Worm (Caenorhabditis elegans) whole organism, L1 larva: Measurements from ENCODE around the gene T10B9.14.
A peak's percentile ranks its signal among the peaks of the same experiment; 100 is the strongest.

Experiments used
- ama-1 ChIP-seq: fragments of 150-350 bp; optimal IDR thresholded peaks from 2 replicates; lab custom pipeline; 2014
- blmp-1 ChIP-seq: fragments of 150-350 bp; optimal IDR thresholded peaks from 2 replicates; lab custom pipeline; 2014; ENCODE audit warnings: missing biosample characterization, missing genetic modification characterization
- ceh-82 ChIP-seq, 3 experiments: fragments of 150-350 bp in 1 of 3; sonication (generic microtip) in 2 of 3; optimal IDR thresholded peaks; 2 replicates each; lab custom pipeline; 2014 to 2017; ENCODE audit warnings: missing biosample characterization in 3 of 3, missing genetic modification characterization in 3 of 3
- lin-13 ChIP-seq: fragments of 150-350 bp; optimal IDR thresholded peaks from 2 replicates; lab custom pipeline; 2014; ENCODE audit warnings: missing biosample characterization, missing genetic modification reagents, missing genetic modification characterization
- lin-39 ChIP-seq: fragments of 150-350 bp; optimal IDR thresholded peaks from 2 replicates; lab custom pipeline; 2014; ENCODE audit warnings: missing biosample characterization, missing genetic modification reagents, missing genetic modification characterization
- nhr-12 ChIP-seq: sonication (generic microtip); optimal IDR thresholded peaks from 2 replicates; lab custom pipeline; 2017; ENCODE audit warnings: missing biosample characterization, missing genetic modification characterization
- nhr-77 ChIP-seq: fragments of 150-350 bp; optimal IDR thresholded peaks from 2 replicates; lab custom pipeline; 2014; ENCODE audit warnings: missing biosample characterization, missing genetic modification characterization
- nhr-84 ChIP-seq: sonication (generic microtip); optimal IDR thresholded peaks from 2 replicates; lab custom pipeline; 2017; ENCODE audit warnings: missing biosample characterization, missing genetic modification characterization
- rnt-1 ChIP-seq: sonication (generic microtip); optimal IDR thresholded peaks from 2 replicates; lab custom pipeline; 2016; ENCODE audit warnings: mild to moderate bottlenecking, missing genetic modification characterization, moderate library complexity, missing compliant biosample characterization
- snpc-4 ChIP-seq: fragments of 150-350 bp; optimal IDR thresholded peaks from 2 replicates; lab custom pipeline; 2014; ENCODE audit warnings: missing biosample characterization, missing genetic modification characterization
- unc-98 ChIP-seq: fragments of 200-800 bp; sonication (Bioruptor generic); IDR thresholded peaks from 2 replicates; pipeline ENCODE4 v1.3.6; 2022; ENCODE audit warnings: missing genetic modification characterization, missing compliant biosample characterization

DNA sequence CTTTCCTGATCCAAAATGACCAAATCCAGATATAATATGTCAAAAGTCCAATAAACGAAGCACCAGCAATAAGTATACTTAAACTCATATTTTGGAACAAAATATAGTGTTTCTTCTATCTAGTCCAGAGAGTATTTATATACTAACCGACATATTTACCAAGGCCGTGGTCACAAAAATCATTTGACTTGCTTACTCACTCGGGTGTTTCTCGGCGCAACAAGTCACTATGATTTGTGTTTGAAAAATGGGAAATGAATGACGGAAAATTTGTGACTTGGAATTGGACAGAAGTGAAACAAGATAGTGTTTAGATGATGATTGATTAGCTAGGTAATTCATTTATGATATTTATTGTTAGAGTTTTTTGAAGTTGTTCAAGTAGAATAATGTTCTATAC is 18.0 kb upstream of the T10B9.14 start, which contains the start of gene cyp-13A5:
- TF ChIP-seq ama-1 (lab: Kevin White, UChicago): no peak
- no peak for TF ChIP-seq snpc-4
- no peak for TF ChIP-seq lin-39 (tag; lab: Kevin White, UChicago)
- no peak for TF ChIP-seq nhr-12 (tag; lab: Kevin White, UChicago)
- peak; percentile 71 for TF ChIP-seq blmp-1 (tag; lab: Kevin White, UChicago)
- TF ChIP-seq ceh-82 (tag; optimal IDR thresholded peaks at IDR 0.05; lab: Kevin White, UChicago): no peak
- TF ChIP-seq rnt-1: no peak
- TF ChIP-seq nhr-77 (tag; lab: Kevin White, UChicago): no peak
- TF ChIP-seq unc-98 (GFP tag; lab: Robert Waterston, UW): no peak
- no peak for TF ChIP-seq lin-13 (GFP tag; lab: Kevin White, UChicago)
- no peak for TF ChIP-seq nhr-84
